Worm (Caenorhabditis elegans): Measurements from ENCODE around the gene F58E6.13.

DNA sequence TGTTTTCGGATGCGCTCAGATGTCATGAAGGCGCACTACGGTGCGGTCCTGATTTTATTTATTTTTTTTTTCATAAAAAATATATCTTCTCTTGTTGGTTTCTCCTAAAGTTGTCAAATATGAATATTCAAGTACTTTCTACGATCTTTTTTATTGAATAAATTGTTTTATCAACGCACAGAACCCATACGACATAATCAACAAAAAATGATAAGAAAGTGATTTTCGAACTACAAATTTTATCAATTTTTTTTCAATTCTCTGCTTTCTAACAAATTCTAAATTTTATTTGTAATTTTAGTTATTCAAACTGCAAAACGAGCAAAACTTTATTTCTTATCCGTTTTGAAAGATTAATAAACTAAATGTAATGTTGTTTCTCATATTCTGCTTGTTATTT lies 43.2 kb upstream of the F58E6.13 start:
- no peak for TF ChIP-seq pha-4 (tag; optimal IDR thresholded peaks at IDR 0.05)
- no peak for TF ChIP-seq lin-35 (GFP tag; optimal IDR thresholded peaks at IDR 0.05)
- no peak for TF ChIP-seq nhr-120 (GFP tag; IDR thresholded peaks at IDR 0.05)
- TF ChIP-seq Y53G8AR.9 (GFP tag; conservative IDR thresholded peaks at IDR 0.05): no peak
- no peak for TF ChIP-seq dpff-1 (tag; optimal IDR thresholded peaks at IDR 0.05)
- no peak for TF ChIP-seq Y67H2A.10 (GFP tag; conservative IDR thresholded peaks at IDR 0.05)
- no peak for TF ChIP-seq sea-2 (GFP tag; IDR thresholded peaks at IDR 0.05)
- TF ChIP-seq ztf-25 (GFP tag; IDR thresholded peaks at IDR 0.05): no peak
- TF ChIP-seq attf-6 (GFP tag; IDR thresholded peaks at IDR 0.05): no peak
- TF ChIP-seq F22D6.2 (tag; optimal IDR thresholded peaks at IDR 0.05): no peak
- TF ChIP-seq nfya-1 (tag; optimal IDR thresholded peaks at IDR 0.05; ENCODE audit: borderline replicate concordance, insufficient read depth): no peak
- TF ChIP-seq mes-4 (tag; optimal IDR thresholded peaks at IDR 0.05): no peak
- no peak for TF ChIP-seq atf-7 (tag; optimal IDR thresholded peaks at IDR 0.05)
- TF ChIP-seq somi-1 (GFP tag; optimal IDR thresholded peaks at IDR 0.05): no peak

All from whole organism, young adult.